Worm (Caenorhabditis elegans) whole organism, young adult: ENCODE measurements around the gene Y32B12A.5.

ENCODE experiments used
- ceh-27 ChIP-seq: fragments of 200-800 bp; sonication (Bioruptor generic); optimal IDR thresholded peaks from 2 replicates; lab custom pipeline; 2018; ENCODE audit warnings: mild to moderate bottlenecking, missing genetic modification characterization, moderate library complexity, missing compliant biosample characterization
- dpl-1 ChIP-seq: fragments of 150-350 bp; optimal IDR thresholded peaks from 2 replicates; lab custom pipeline; 2014; ENCODE audit warnings: missing biosample characterization, missing genetic modification reagents, missing genetic modification characterization
- lsy-27 ChIP-seq: sonication (generic microtip); optimal IDR thresholded peaks from 2 replicates; lab custom pipeline; 2017; ENCODE audit warnings: missing genetic modification characterization, mild to moderate bottlenecking, missing compliant biosample characterization, antibody characterized with exemption, missing genotype, borderline replicate concordance; ENCODE audit not compliant: insufficient read depth
- sptf-2 ChIP-seq: fragments of 200-800 bp; sonication (Bioruptor generic); optimal IDR thresholded peaks from 2 replicates; lab custom pipeline; 2018; ENCODE audit warnings: mild to moderate bottlenecking, missing genetic modification characterization, missing compliant biosample characterization
- tlf-1 ChIP-seq: fragments of 200-800 bp; sonication (Bioruptor generic); optimal IDR thresholded peaks from 2 replicates; lab custom pipeline; 2018; ENCODE audit warnings: mild to moderate bottlenecking, missing genetic modification characterization, missing compliant biosample characterization
- unc-62 ChIP-seq: fragments of 150-350 bp; optimal IDR thresholded peaks from 2 replicates; lab custom pipeline; 2014; ENCODE audit warnings: missing biosample characterization, missing genetic modification reagents, missing genetic modification characterization
- ztf-22 ChIP-seq: fragments of 200-800 bp; sonication (Bioruptor generic); optimal IDR thresholded peaks from 2 replicates; lab custom pipeline; 2018; ENCODE audit warnings: mild to moderate bottlenecking, missing genetic modification characterization, moderate library complexity, missing compliant biosample characterization

- TF ChIP-seq sptf-2 (GFP tag; lab: Kevin White, UChicago) (no peak), lsy-27 (tag; lab: Kevin White, UChicago) (no peak), unc-62 (GFP tag; lab: Kevin White, UChicago) (no peak), tlf-1 (no peak), ceh-27 (no peak), ztf-22 (GFP tag; lab: Kevin White, UChicago) (no peak), dpl-1 (GFP tag; lab: Kevin White, UChicago) (no peak)
Measured at ce11 chrV:16455065-16455464, 32.3 kb downstream of the Y32B12A.5 start, which contains the start of gene str-14.
